Worm (Caenorhabditis elegans) whole organism, L4 larva: ENCODE measurements around the gene lron-10.

Experiments used
- D1046.2 ChIP-seq: fragments of 200-800 bp; sonication (Bioruptor generic); IDR thresholded peaks from 2 replicates; pipeline ENCODE4 v1.3.6; 2022; ENCODE audit warnings: missing genetic modification characterization, missing compliant biosample characterization
- T26A8.4 ChIP-seq: fragments of 200-800 bp; sonication (Bioruptor generic); IDR thresholded peaks from 2 replicates; pipeline ENCODE4 v1.3.6; 2022; ENCODE audit warnings: missing genetic modification characterization, missing compliant biosample characterization
- Y5F2A.4 ChIP-seq: fragments of 200-800 bp; sonication (Bioruptor generic); optimal IDR thresholded peaks from 2 replicates; lab custom pipeline; 2018; ENCODE audit warnings: mild to moderate bottlenecking, missing genetic modification characterization, missing compliant biosample characterization
- ZK337.2 ChIP-seq: fragments of 200-800 bp; sonication (Bioruptor generic); IDR thresholded peaks from 2 replicates; pipeline ENCODE4 v1.3.6; 2022; ENCODE audit warnings: missing genetic modification reagents, missing genetic modification characterization, missing compliant biosample characterization
- aly-2 ChIP-seq: sonication (generic microtip); optimal IDR thresholded peaks from 2 replicates; lab custom pipeline; 2018; ENCODE audit warnings: missing biosample characterization, missing genetic modification characterization
- arid-1 ChIP-seq: fragments of 200-800 bp; sonication (Bioruptor generic); conservative IDR thresholded peaks from 2 replicates; pipeline ENCODE4 v1.3.6; 2022; ENCODE audit warnings: missing genetic modification reagents, missing genetic modification characterization, missing compliant biosample characterization
- ceh-20 ChIP-seq: fragments of 200-800 bp; sonication (Bioruptor generic); IDR thresholded peaks from 2 replicates; pipeline ENCODE4 v1.3.6; 2022; ENCODE audit warnings: missing genetic modification reagents, missing genetic modification characterization, missing compliant biosample characterization
- ceh-28 ChIP-seq: fragments of 150-350 bp; optimal IDR thresholded peaks from 2 replicates; lab custom pipeline; 2014; ENCODE audit warnings: missing biosample characterization, missing genetic modification reagents, missing genetic modification characterization
- ceh-82 ChIP-seq: sonication (generic microtip); optimal IDR thresholded peaks from 2 replicates; lab custom pipeline; 2017; ENCODE audit warnings: missing biosample characterization, missing genetic modification characterization
- cey-2 ChIP-seq: sonication (generic microtip); optimal IDR thresholded peaks from 3 replicates; lab custom pipeline; 2017; ENCODE audit warnings: missing genetic modification characterization, mild to moderate bottlenecking, missing compliant biosample characterization, antibody characterized with exemption, borderline replicate concordance; ENCODE audit not compliant: insufficient read depth
- ctbp-1 ChIP-seq: fragments of 200-800 bp; sonication (Bioruptor generic); IDR thresholded peaks from 2 replicates; pipeline ENCODE4 v1.3.6; 2022; ENCODE audit warnings: missing genetic modification reagents, missing genetic modification characterization, missing compliant biosample characterization
- daf-16 ChIP-seq, 3 experiments: sonication (generic microtip); optimal IDR thresholded peaks; 2 replicates each; lab custom pipeline; 2016 to 2017; ENCODE audit warnings: missing genetic modification characterization in 3 of 3, missing genetic modification reagents in 3 of 3, mild to moderate bottlenecking in 2 of 3, missing compliant biosample characterization in 2 of 3, missing biosample characterization in 1 of 3, moderate library complexity in 1 of 3
- daf-19 ChIP-seq: fragments of 200-800 bp; sonication (Bioruptor generic); conservative IDR thresholded peaks from 2 replicates; pipeline ENCODE4 v1.3.6; 2022; ENCODE audit warnings: missing genetic modification characterization, missing compliant biosample characterization
- dmd-6 ChIP-seq: fragments of 200-800 bp; sonication (Bioruptor generic); IDR thresholded peaks from 2 replicates; pipeline ENCODE4 v1.3.6; 2022; ENCODE audit warnings: missing genetic modification reagents, missing genetic modification characterization, missing compliant biosample characterization
- dmd-8 ChIP-seq: fragments of 200-800 bp; sonication (Bioruptor generic); IDR thresholded peaks from 2 replicates; pipeline ENCODE4 v1.3.6; 2022; ENCODE audit warnings: missing genetic modification characterization, missing compliant biosample characterization
- dve-1 ChIP-seq: sonication (generic microtip); optimal IDR thresholded peaks from 2 replicates; lab custom pipeline; 2017; ENCODE audit warnings: antibody characterized with exemption, mild to moderate bottlenecking, missing genetic modification characterization, missing compliant biosample characterization; ENCODE audit not compliant: insufficient read depth
- egl-27 ChIP-seq: sonication (generic microtip); optimal IDR thresholded peaks from 3 replicates; lab custom pipeline; 2017; ENCODE audit warnings: missing biosample characterization, missing genetic modification reagents, missing genetic modification characterization
- egl-43 ChIP-seq: fragments of 200-800 bp; sonication (Bioruptor generic); IDR thresholded peaks from 2 replicates; pipeline ENCODE4 v1.3.6; 2022; ENCODE audit warnings: missing genetic modification reagents, missing genetic modification characterization, missing compliant biosample characterization
- gei-8 ChIP-seq: fragments of 200-800 bp; sonication (Bioruptor generic); optimal IDR thresholded peaks from 2 replicates; lab custom pipeline; 2018; ENCODE audit warnings: mild to moderate bottlenecking, missing genetic modification characterization, missing compliant biosample characterization
- hlh-11 ChIP-seq: fragments of 200-800 bp; sonication (Bioruptor generic); optimal IDR thresholded peaks from 2 replicates; lab custom pipeline; 2018; ENCODE audit warnings: mild to moderate bottlenecking, missing genetic modification characterization, missing compliant biosample characterization
- lin-13 ChIP-seq: fragments of 150-350 bp; optimal IDR thresholded peaks from 2 replicates; lab custom pipeline; 2014; ENCODE audit warnings: missing biosample characterization, missing genetic modification reagents, missing genetic modification characterization
- lin-29 ChIP-seq: fragments of 200-800 bp; sonication (Bioruptor generic); IDR thresholded peaks from 2 replicates; pipeline ENCODE4 v1.3.6; 2022; ENCODE audit warnings: missing genetic modification reagents, missing genetic modification characterization, missing compliant biosample characterization
- lsy-2 ChIP-seq, 2 experiments: fragments of 150-350 bp in 1 of 2; sonication (generic microtip) in 1 of 2; optimal IDR thresholded peaks; 2 replicates each; lab custom pipeline; 2014 to 2017; ENCODE audit warnings: missing biosample characterization in 2 of 2, missing genetic modification characterization in 2 of 2
- madf-5 ChIP-seq, 2 experiments: fragments of 200-800 bp; sonication (Bioruptor generic); IDR thresholded peaks; 2 replicates each; pipeline ENCODE4 v1.3.6; 2022; ENCODE audit warnings: missing compliant biosample characterization in 2 of 2, missing genetic modification characterization in 2 of 2
- mxl-2 ChIP-seq: fragments of 200-800 bp; sonication (Bioruptor generic); conservative IDR thresholded peaks from 2 replicates; pipeline ENCODE4 v1.3.6; 2022; ENCODE audit warnings: missing genetic modification reagents, missing genetic modification characterization, missing compliant biosample characterization
- mxl-3 ChIP-seq: fragments of 200-800 bp; sonication (Bioruptor generic); optimal IDR thresholded peaks from 2 replicates; lab custom pipeline; 2018; ENCODE audit warnings: mild to moderate bottlenecking, missing genetic modification characterization, missing compliant biosample characterization
- nhr-11 ChIP-seq: fragments of 150-350 bp; optimal IDR thresholded peaks from 2 replicates; lab custom pipeline; 2014; ENCODE audit warnings: missing biosample characterization, missing genetic modification characterization
- nhr-237 ChIP-seq: sonication (generic microtip); optimal IDR thresholded peaks from 2 replicates; lab custom pipeline; 2017; ENCODE audit warnings: missing biosample characterization, missing genetic modification characterization
- nhr-25 ChIP-seq: sonication (generic microtip); optimal IDR thresholded peaks from 2 replicates; lab custom pipeline; 2017; ENCODE audit warnings: missing genetic modification characterization, mild to moderate bottlenecking, missing compliant biosample characterization, antibody characterized with exemption, moderate library complexity, borderline replicate concordance; ENCODE audit not compliant: insufficient read depth
- nhr-28 ChIP-seq: fragments of 150-350 bp; optimal IDR thresholded peaks from 2 replicates; lab custom pipeline; 2014; ENCODE audit warnings: missing biosample characterization, missing genetic modification characterization
- nhr-41 ChIP-seq: fragments of 200-800 bp; sonication (Bioruptor generic); IDR thresholded peaks from 2 replicates; pipeline ENCODE4 v1.3.6; 2022; ENCODE audit warnings: missing genetic modification reagents, missing genetic modification characterization, missing compliant biosample characterization
- nhr-42 ChIP-seq: fragments of 200-800 bp; sonication (Bioruptor generic); IDR thresholded peaks from 2 replicates; pipeline ENCODE4 v1.3.6; 2022; ENCODE audit warnings: missing genetic modification characterization, missing compliant biosample characterization
- nhr-6 ChIP-seq: fragments of 150-350 bp; optimal IDR thresholded peaks from 2 replicates; lab custom pipeline; 2014; ENCODE audit warnings: missing biosample characterization, missing genetic modification characterization
- nhr-76 ChIP-seq: fragments of 150-350 bp; optimal IDR thresholded peaks from 2 replicates; lab custom pipeline; 2014; ENCODE audit warnings: missing biosample characterization, missing genetic modification characterization
- nhr-77 ChIP-seq: fragments of 150-350 bp; optimal IDR thresholded peaks from 2 replicates; lab custom pipeline; 2014; ENCODE audit warnings: missing biosample characterization, missing genetic modification characterization
- pha-4 ChIP-seq, 2 experiments: fragments of 150-350 bp in 1 of 2; fragments of 200-800 bp in 1 of 2; sonication (Bioruptor generic) in 1 of 2; IDR thresholded peaks in 1 of 2; optimal IDR thresholded peaks in 1 of 2; 2 replicates each; pipeline versions ENCODE4 v1.3.6 to Lab custom; 2014 to 2022; ENCODE audit warnings: missing genetic modification characterization in 2 of 2, missing genetic modification reagents in 2 of 2, missing biosample characterization in 1 of 2, missing compliant biosample characterization in 1 of 2
- pqm-1 ChIP-seq: sonication (generic microtip); optimal IDR thresholded peaks from 2 replicates; lab custom pipeline; 2017; ENCODE audit warnings: missing biosample characterization, missing genetic modification characterization
- set-16 ChIP-seq: fragments of 200-800 bp; sonication (Bioruptor generic); IDR thresholded peaks from 2 replicates; pipeline ENCODE4 v1.3.6; 2022; ENCODE audit warnings: missing genetic modification reagents, missing genetic modification characterization, missing compliant biosample characterization
- skn-1 ChIP-seq: fragments of 150-350 bp; optimal IDR thresholded peaks from 2 replicates; lab custom pipeline; 2014; ENCODE audit warnings: missing biosample characterization, missing genetic modification characterization
- snpc-1.2 ChIP-seq: fragments of 200-800 bp; sonication (Bioruptor generic); IDR thresholded peaks from 2 replicates; pipeline ENCODE4 v1.3.6; 2022; ENCODE audit warnings: missing genetic modification reagents, missing genetic modification characterization, missing compliant biosample characterization
- spr-1 ChIP-seq: sonication (generic microtip); optimal IDR thresholded peaks from 2 replicates; lab custom pipeline; 2016; ENCODE audit warnings: mild to moderate bottlenecking, missing genetic modification characterization, missing compliant biosample characterization
- tag-97 ChIP-seq: fragments of 200-800 bp; sonication (Bioruptor generic); IDR thresholded peaks from 2 replicates; pipeline ENCODE4 v1.3.6; 2022; ENCODE audit warnings: missing genetic modification characterization, missing compliant biosample characterization
- tra-1 ChIP-seq: fragments of 200-800 bp; sonication (Bioruptor generic); IDR thresholded peaks from 2 replicates; pipeline ENCODE4 v1.3.6; 2022; ENCODE audit warnings: missing genetic modification reagents, missing genetic modification characterization, missing compliant biosample characterization
- unc-130 ChIP-seq: sonication (generic microtip); optimal IDR thresholded peaks from 2 replicates; lab custom pipeline; 2016; ENCODE audit warnings: missing genetic modification reagents, missing genetic modification characterization, missing compliant biosample characterization
- unc-62 ChIP-seq, 3 experiments: fragments of 150-350 bp in 1 of 3; sonication (generic microtip); optimal IDR thresholded peaks in 2 of 3; peaks in 1 of 3; 1 replicate in 1 of 3; 2 replicates in 2 of 3; lab custom pipeline; 2014 to 2017; ENCODE audit warnings: missing biosample characterization in 3 of 3, missing genetic modification characterization in 3 of 3, missing genetic modification reagents in 3 of 3, missing genotype in 1 of 3
- zag-1 ChIP-seq: fragments of 150-350 bp; optimal IDR thresholded peaks from 2 replicates; lab custom pipeline; 2014; ENCODE audit warnings: missing biosample characterization, missing genetic modification characterization
- zfp-3 ChIP-seq: fragments of 200-800 bp; sonication (Bioruptor generic); conservative IDR thresholded peaks from 2 replicates; pipeline ENCODE4 v1.3.6; 2022; ENCODE audit warnings: missing genetic modification reagents, missing genetic modification characterization, missing compliant biosample characterization
- zip-2 ChIP-seq: fragments of 150-350 bp; optimal IDR thresholded peaks from 2 replicates; lab custom pipeline; 2014; ENCODE audit warnings: missing biosample characterization, missing genetic modification characterization
- ztf-11 ChIP-seq: fragments of 150-350 bp; optimal IDR thresholded peaks from 2 replicates; lab custom pipeline; 2014; ENCODE audit warnings: missing biosample characterization, missing genetic modification characterization
- ztf-7 ChIP-seq: fragments of 150-350 bp; optimal IDR thresholded peaks from 2 replicates; lab custom pipeline; 2014; ENCODE audit warnings: missing biosample characterization, missing genetic modification characterization

lron-10 gene

DNA sequence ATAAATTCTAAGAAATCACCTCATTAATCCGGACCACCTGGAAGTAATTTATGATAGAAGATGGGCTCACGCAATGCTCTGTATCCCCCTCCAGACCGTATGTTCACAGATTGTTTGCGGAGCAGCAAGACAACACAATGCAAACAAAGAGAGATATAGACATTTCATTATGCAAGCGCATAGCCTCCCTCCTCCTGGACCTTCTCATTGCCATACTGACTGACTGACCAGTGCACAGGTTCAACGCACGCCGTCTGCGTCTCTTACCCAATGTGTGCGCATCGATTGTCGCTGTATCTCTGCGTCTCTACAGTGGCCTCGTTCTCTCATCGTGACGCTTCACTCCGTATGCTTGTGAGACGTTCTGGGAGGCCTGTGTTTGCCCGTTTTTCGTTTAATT is 30.5 kb upstream of the lron-10 start:
- no peak for TF ChIP-seq nhr-11 (tag; lab: Kevin White, UChicago)
- no peak for TF ChIP-seq mxl-2 (GFP tag; lab: Robert Waterston, UW)
- TF ChIP-seq ZK337.2 = no peak
- TF ChIP-seq dmd-8 (GFP tag; lab: Robert Waterston, UW) = no peak
- no peak for TF ChIP-seq set-16 (GFP tag; lab: Robert Waterston, UW)
- peak; percentile 24 for TF ChIP-seq nhr-6
- TF ChIP-seq lsy-2 (tag; optimal IDR thresholded peaks at IDR 0.05; lab: Kevin White, UChicago) = peak in 1 of 2 experiments; percentile 60
- no peak for TF ChIP-seq nhr-28 (tag; lab: Kevin White, UChicago)
- peak; percentile 34 for TF ChIP-seq ceh-28 (tag; lab: Kevin White, UChicago)
- TF ChIP-seq dmd-6 (GFP tag; lab: Robert Waterston, UW) = no peak
- TF ChIP-seq nhr-237 (tag; lab: Kevin White, UChicago) = no peak
- TF ChIP-seq madf-5 (GFP tag; IDR thresholded peaks at IDR 0.05; lab: Robert Waterston, UW) = no peak
- no peak for TF ChIP-seq ceh-82 (tag; lab: Kevin White, UChicago)
- TF ChIP-seq daf-19 (GFP tag; lab: Robert Waterston, UW) = no peak
- TF ChIP-seq tra-1 (GFP tag; lab: Robert Waterston, UW) = no peak
- no peak for TF ChIP-seq ztf-7
- TF ChIP-seq zip-2 (tag; lab: Kevin White, UChicago) = no peak
- peak; percentile 59 for TF ChIP-seq hlh-11 (tag; lab: Kevin White, UChicago)
- TF ChIP-seq ceh-20 (GFP tag; lab: Robert Waterston, UW) = no peak
- no peak for TF ChIP-seq lin-13 (GFP tag; lab: Kevin White, UChicago)
- TF ChIP-seq zag-1 = no peak
- TF ChIP-seq egl-43 (GFP tag; lab: Robert Waterston, UW) = no peak
- no peak for TF ChIP-seq egl-27
- no peak for TF ChIP-seq cey-2 (tag; lab: Kevin White, UChicago)
- no peak for TF ChIP-seq unc-130
- no peak for TF ChIP-seq ctbp-1 (GFP tag; lab: Robert Waterston, UW)
- no peak for TF ChIP-seq lin-29 (GFP tag; lab: Robert Waterston, UW)
- TF ChIP-seq nhr-41 (GFP tag; lab: Robert Waterston, UW) = no peak
- no peak for TF ChIP-seq pqm-1 (tag; lab: Kevin White, UChicago)
- TF ChIP-seq daf-16 (GFP tag; optimal IDR thresholded peaks at IDR 0.05; lab: Kevin White, UChicago) = no peak
- TF ChIP-seq daf-16 (tag; optimal IDR thresholded peaks at IDR 0.05; lab: Kevin White, UChicago) = peak; percentile 18
- no peak for TF ChIP-seq skn-1 (tag; lab: Kevin White, UChicago)
- TF ChIP-seq mxl-3 (GFP tag; lab: Kevin White, UChicago) = no peak
- TF ChIP-seq nhr-42 (GFP tag; lab: Robert Waterston, UW) = no peak
- no peak for TF ChIP-seq tag-97 (GFP tag; lab: Robert Waterston, UW)
- TF ChIP-seq aly-2 = no peak
- no peak for TF ChIP-seq T26A8.4 (GFP tag; lab: Robert Waterston, UW)
- TF ChIP-seq zfp-3 (GFP tag; lab: Robert Waterston, UW) = no peak
- TF ChIP-seq spr-1 (tag; lab: Kevin White, UChicago) = no peak
- TF ChIP-seq nhr-25 (tag; lab: Kevin White, UChicago) = no peak
- TF ChIP-seq unc-62 (GFP tag; optimal IDR thresholded peaks at IDR 0.05 in 1 of 2; lab: Kevin White, UChicago) = peak in 1 of 2 experiments; percentile 94
- no peak for TF ChIP-seq unc-62 (tag; optimal IDR thresholded peaks at IDR 0.05; lab: Kevin White, UChicago)
- TF ChIP-seq gei-8 (GFP tag; lab: Kevin White, UChicago) = no peak
- TF ChIP-seq arid-1 (GFP tag; lab: Robert Waterston, UW) = no peak
- TF ChIP-seq nhr-76 (tag; lab: Kevin White, UChicago) = no peak
- no peak for TF ChIP-seq pha-4 (GFP tag; IDR thresholded peaks at IDR 0.05; lab: Robert Waterston, UW)
- no peak for TF ChIP-seq pha-4 (tag; optimal IDR thresholded peaks at IDR 0.05; lab: Kevin White, UChicago)
- TF ChIP-seq D1046.2 (GFP tag; lab: Robert Waterston, UW) = no peak
- TF ChIP-seq snpc-1.2 (GFP tag; lab: Robert Waterston, UW) = 0 out of 2 replicates have a peak, but pooled peaks have one; percentile 16
- TF ChIP-seq dve-1 = peak; percentile 2
- no peak for TF ChIP-seq nhr-77
- TF ChIP-seq Y5F2A.4 (GFP tag; lab: Kevin White, UChicago) = no peak
- TF ChIP-seq ztf-11 = no peak
